Worm (Caenorhabditis elegans): ENCODE results near the gene F07H5.13.

The F07H5.13 gene

DNA sequence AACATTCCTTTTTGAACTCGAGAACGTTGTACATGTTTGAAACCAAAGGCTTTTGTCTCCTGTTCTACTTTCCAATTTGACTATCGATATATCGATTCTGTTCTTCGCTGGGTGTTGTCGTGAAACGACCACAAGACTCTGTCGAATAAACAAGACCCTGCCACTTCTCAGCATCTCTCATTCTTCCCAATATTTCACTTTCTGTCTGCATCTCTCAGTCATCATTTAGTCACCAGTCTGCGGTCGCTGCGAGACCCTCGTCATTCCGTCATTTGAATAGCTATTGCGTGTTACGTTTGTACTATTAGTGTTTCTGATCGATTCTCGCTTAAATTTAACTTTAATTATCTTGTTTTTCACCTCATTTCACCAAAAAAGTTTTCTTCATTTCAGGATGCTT lies 3.0 kb upstream of the F07H5.13 start (continued):
- TF ChIP-seq pbrm-1 (GFP tag; IDR thresholded peaks at IDR 0.05) (peak; percentile 81), chd-7 (tag; optimal IDR thresholded peaks at IDR 0.05) (peak; percentile 72), akir-1 (GFP tag; optimal IDR thresholded peaks at IDR 0.05) (no peak), hmg-20 (GFP tag; IDR thresholded peaks at IDR 0.05) (no peak), F52B5.7 (tag; optimal IDR thresholded peaks at IDR 0.05) (no peak), ekl-4 (GFP tag; IDR thresholded peaks at IDR 0.05) (peak; percentile 99), unc-130 (GFP tag; optimal IDR thresholded peaks at IDR 0.05) (no peak), K11D2.4 (GFP tag; IDR thresholded peaks at IDR 0.05) (peak; percentile 75), aptf-2 (GFP tag; conservative IDR thresholded peaks at IDR 0.05) (no peak), lag-1 (GFP tag; IDR thresholded peaks at IDR 0.05) (no peak), lsl-1 (GFP tag; optimal IDR thresholded peaks at IDR 0.05) (no peak), snpc-3.4 (tag; optimal IDR thresholded peaks at IDR 0.05) (peak; percentile 30), tbp1 (GFP tag; optimal IDR thresholded peaks at IDR 0.05) (peak; percentile 62), fkh-3 (tag; optimal IDR thresholded peaks at IDR 0.05) (no peak), C17E4.6 (GFP tag; IDR thresholded peaks at IDR 0.05) (peak; percentile 86), nhr-27 (tag; optimal IDR thresholded peaks at IDR 0.05) (no peak), let-607 (tag; optimal IDR thresholded peaks at IDR 0.05) (peak; percentile 81), ama-1 (optimal IDR thresholded peaks at IDR 0.05) (peak; percentile 29), ama-1 (GFP tag; optimal IDR thresholded peaks at IDR 0.05) (no peak), athp-1 (tag; optimal IDR thresholded peaks at IDR 0.05) (peak; percentile 54), madf-6 (GFP tag; IDR thresholded peaks at IDR 0.05) (no peak), dpl-1 (GFP tag; optimal IDR thresholded peaks at IDR 0.05) (no peak), F33H1.4 (GFP tag; IDR thresholded peaks at IDR 0.05) (peak; percentile 85), egl-18 (GFP tag; IDR thresholded peaks at IDR 0.05) (no peak), ztf-25 (GFP tag; IDR thresholded peaks at IDR 0.05) (no peak), hrde-1 (tag; optimal IDR thresholded peaks at IDR 0.05; ENCODE audit: borderline replicate concordance) (no peak), attf-6 (GFP tag; IDR thresholded peaks at IDR 0.05) (no peak), ztf-3 (GFP tag; optimal IDR thresholded peaks at IDR 0.05) (no peak), K12H6.12 (tag; optimal IDR thresholded peaks at IDR 0.05) (peak; percentile 78), F23B12.7 (tag; optimal IDR thresholded peaks at IDR 0.05; ENCODE audit: insufficient read depth) (no peak), ceh-79 (tag; optimal IDR thresholded peaks at IDR 0.05) (no peak), atf-7 (tag; optimal IDR thresholded peaks at IDR 0.05) (peak; percentile 83), egrh-3 (GFP tag; IDR thresholded peaks at IDR 0.05) (no peak), ccch-3 (GFP tag; optimal IDR thresholded peaks at IDR 0.05) (no peak), F10E7.11 (tag; optimal IDR thresholded peaks at IDR 0.05) (no peak), ceh-40 (GFP tag; IDR thresholded peaks at IDR 0.05) (no peak), F22D6.2 (tag; optimal IDR thresholded peaks at IDR 0.05) (peak; percentile 34), lir-1 (GFP tag; conservative IDR thresholded peaks at IDR 0.05) (0 out of 2 replicates have a peak, but pooled peaks have one; percentile 13), B0035.1 (tag; optimal IDR thresholded peaks at IDR 0.05) (no peak), lin-54 (GFP tag; optimal IDR thresholded peaks at IDR 0.05) (peak; percentile 75), xnd-1 (tag; optimal IDR thresholded peaks at IDR 0.05) (no peak), mcd-1 (GFP tag; IDR thresholded peaks at IDR 0.05) (peak; percentile 79), D2030.7 (GFP tag; IDR thresholded peaks at IDR 0.05) (no peak), die-1 (tag; optimal IDR thresholded peaks at IDR 0.05) (no peak), egl-44 (GFP tag; IDR thresholded peaks at IDR 0.05) (no peak), ztf-28 (GFP tag; IDR thresholded peaks at IDR 0.05) (no peak), madf-10 (tag; optimal IDR thresholded peaks at IDR 0.05) (peak; percentile 81), B0019.2 (GFP tag; conservative IDR thresholded peaks at IDR 0.05) (no peak), dox-1 (GFP tag; IDR thresholded peaks at IDR 0.05) (peak; percentile 63), lin-35 (GFP tag; optimal IDR thresholded peaks at IDR 0.05) (peak in 1 of 3 experiments; percentile 72)
